6 worm cellular contexts compared by ENCODE assay signal in the genomic region with DNA sequence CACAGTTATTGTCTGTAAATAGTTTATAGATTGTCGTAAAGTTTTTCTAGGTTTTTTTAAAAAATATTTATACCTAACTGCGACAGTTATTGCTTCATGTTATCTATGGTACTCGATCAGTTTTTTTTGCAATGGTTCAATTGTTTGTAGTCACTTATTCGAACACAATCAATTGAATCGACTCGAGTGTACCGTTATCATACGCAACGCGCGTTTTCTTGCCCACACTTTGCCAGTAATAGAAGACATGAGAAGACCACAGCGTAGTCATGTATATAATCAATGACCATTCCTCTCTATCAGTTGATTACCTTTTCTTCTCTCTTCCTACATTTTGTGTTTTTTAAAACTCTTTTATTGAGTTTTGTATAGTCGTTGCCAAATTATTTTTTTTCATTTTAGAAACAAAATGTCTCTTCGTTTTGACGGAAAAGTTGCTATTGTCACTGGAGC.
TF ChIP-seq lines count a peak whose summit lies in the region.

Gene dhs-28, plus strand, starts transcription at position 403 of the 453 bp plus-strand sequence.

TF ChIP-seq in whole organism, L1 larva, 84 proteins besides CTCF, POLR2A, EP300 and RAD21 (continues in another document):
- TF ChIP-seq lir-3 (tag; optimal IDR thresholded peaks at IDR 0.05; lab: Kevin White, UChicago; ENCODE audit: poor library complexity) = no peak
- peak; percentile 30 for TF ChIP-seq nhr-19 (GFP tag; conservative IDR thresholded peaks at IDR 0.05; lab: Robert Waterston, UW)
- TF ChIP-seq lin-14 (GFP tag; optimal IDR thresholded peaks at IDR 0.05; lab: Kevin White, UChicago) = peak; percentile 18
- TF ChIP-seq ama-1 (optimal IDR thresholded peaks at IDR 0.05; lab: Kevin White, UChicago) = peak; percentile 11
- TF ChIP-seq efl-1 (optimal IDR thresholded peaks at IDR 0.05; lab: Kevin White, UChicago) = no peak
- peak in 1 of 2 experiments; percentile 17 for TF ChIP-seq efl-1 (GFP tag; optimal IDR thresholded peaks at IDR 0.05 in 1 of 2; lab: Kevin White, UChicago)
- TF ChIP-seq fkh-10 (GFP tag; optimal IDR thresholded peaks at IDR 0.05; lab: Kevin White, UChicago) = no peak
- no peak for TF ChIP-seq pax-3 (tag; optimal IDR thresholded peaks at IDR 0.05; lab: Kevin White, UChicago)
- no peak for TF ChIP-seq swsn-7 (tag; optimal IDR thresholded peaks at IDR 0.05; lab: Kevin White, UChicago)
- peak in 3 of 6 experiments; percentile 17 to 71 (median 39) for TF ChIP-seq elt-3 (tag; optimal IDR thresholded peaks at IDR 0.05; lab: Kevin White, UChicago)
- TF ChIP-seq nhr-20 (tag; optimal IDR thresholded peaks at IDR 0.05; lab: Kevin White, UChicago) = peak; percentile 57
- TF ChIP-seq ces-1 (GFP tag; optimal IDR thresholded peaks at IDR 0.05; lab: Kevin White, UChicago) = no peak
- peak in 1 of 2 experiments; percentile 68 for TF ChIP-seq lin-35 (GFP tag; optimal IDR thresholded peaks at IDR 0.05; lab: Kevin White, UChicago)
- peak; percentile 63 for TF ChIP-seq elt-2 (tag; optimal IDR thresholded peaks at IDR 0.05; lab: Kevin White, UChicago)

TF ChIP-seq in whole organism, L2 larva, 48 proteins besides CTCF, POLR2A, EP300 and RAD21 (continues in another document):
- TF ChIP-seq nhr-129 (tag; optimal IDR thresholded peaks at IDR 0.05; lab: Kevin White, UChicago) = no peak
- no peak for TF ChIP-seq lsy-2 (tag; optimal IDR thresholded peaks at IDR 0.05; lab: Kevin White, UChicago)
- no peak for TF ChIP-seq nhr-77 (tag; optimal IDR thresholded peaks at IDR 0.05; lab: Kevin White, UChicago)
- no peak for TF ChIP-seq lin-39 (tag; optimal IDR thresholded peaks at IDR 0.05; lab: Kevin White, UChicago)
- TF ChIP-seq nhr-12 (tag; optimal IDR thresholded peaks at IDR 0.05; lab: Kevin White, UChicago) = no peak
- no peak for TF ChIP-seq nhr-25 (tag; optimal IDR thresholded peaks at IDR 0.05; lab: Kevin White, UChicago)
- TF ChIP-seq Y55F3AM.14 (GFP tag; optimal IDR thresholded peaks at IDR 0.05; lab: Kevin White, UChicago) = no peak
- TF ChIP-seq nhr-11 (tag; optimal IDR thresholded peaks at IDR 0.05; lab: Kevin White, UChicago) = no peak
- TF ChIP-seq sma-3 (GFP tag; optimal IDR thresholded peaks at IDR 0.05; lab: Kevin White, UChicago) = peak; percentile 40
- TF ChIP-seq peb-1 (tag; optimal IDR thresholded peaks at IDR 0.05; lab: Kevin White, UChicago) = no peak
- TF ChIP-seq C34F6.9 (tag; optimal IDR thresholded peaks at IDR 0.05; lab: Kevin White, UChicago) = no peak
- no peak for TF ChIP-seq nhr-21 (tag; optimal IDR thresholded peaks at IDR 0.05; lab: Kevin White, UChicago)
- no peak for TF ChIP-seq mab-5 (tag; optimal IDR thresholded peaks at IDR 0.05; lab: Kevin White, UChicago)
- TF ChIP-seq sma-9 (GFP tag; optimal IDR thresholded peaks at IDR 0.05; lab: Kevin White, UChicago) = peak; percentile 68
- TF ChIP-seq sma-9 (tag; optimal IDR thresholded peaks at IDR 0.05; lab: Kevin White, UChicago) = no peak

TF ChIP-seq in whole organism, L3 larva, 47 proteins besides CTCF, POLR2A, EP300 and RAD21:
- TF ChIP-seq nfya-1 (tag; optimal IDR thresholded peaks at IDR 0.05; lab: Kevin White, UChicago; ENCODE audit: insufficient read depth) = no peak
- TF ChIP-seq pqm-1 (tag; optimal IDR thresholded peaks at IDR 0.05; lab: Kevin White, UChicago) = peak; percentile 90
- TF ChIP-seq pha-4 (tag; optimal IDR thresholded peaks at IDR 0.05; lab: Kevin White, UChicago) = peak; percentile 25
- TF ChIP-seq ztf-4 (tag; optimal IDR thresholded peaks at IDR 0.05; lab: Kevin White, UChicago) = no peak
- TF ChIP-seq mdl-1 (tag; optimal IDR thresholded peaks at IDR 0.05; lab: Kevin White, UChicago) = no peak
- TF ChIP-seq ama-1 (optimal IDR thresholded peaks at IDR 0.05; lab: Kevin White, UChicago) = peak; percentile 42
- TF ChIP-seq elt-2 (tag; optimal IDR thresholded peaks at IDR 0.05; lab: Kevin White, UChicago) = peak; percentile 90
- no peak for TF ChIP-seq daf-12 (tag; optimal IDR thresholded peaks at IDR 0.05; lab: Kevin White, UChicago)
- no peak for TF ChIP-seq fkh-2 (tag; optimal IDR thresholded peaks at IDR 0.05; lab: Kevin White, UChicago)
- no peak for TF ChIP-seq nhr-77 (tag; optimal IDR thresholded peaks at IDR 0.05; lab: Kevin White, UChicago)
- TF ChIP-seq nhr-43 (tag; optimal IDR thresholded peaks at IDR 0.05; lab: Kevin White, UChicago; ENCODE audit: poor library complexity, severe bottlenecking) = peak; percentile 15
- no peak for TF ChIP-seq ztf-11 (tag; optimal IDR thresholded peaks at IDR 0.05; lab: Kevin White, UChicago)
- no peak for TF ChIP-seq nhr-237 (tag; optimal IDR thresholded peaks at IDR 0.05; lab: Kevin White, UChicago)
- no peak for TF ChIP-seq sea-2 (GFP tag; optimal IDR thresholded peaks at IDR 0.05; lab: Kevin White, UChicago)
- TF ChIP-seq aly-2 (tag; optimal IDR thresholded peaks at IDR 0.05; lab: Kevin White, UChicago) = no peak

TF ChIP-seq in whole organism, L4 larva, 104 proteins besides CTCF, POLR2A, EP300 and RAD21 (continues in another document):
- TF ChIP-seq lin-15B (tag; optimal IDR thresholded peaks at IDR 0.05; lab: Kevin White, UChicago) = no peak
- TF ChIP-seq hlh-30 (tag; optimal IDR thresholded peaks at IDR 0.05; lab: Kevin White, UChicago; ENCODE audit: insufficient read depth) = peak; percentile 82
- TF ChIP-seq aha-1 (tag; lab: Kevin White, UChicago) = peak; percentile 87
- TF ChIP-seq duxl-1 (tag; optimal IDR thresholded peaks at IDR 0.05; lab: Kevin White, UChicago; ENCODE audit: poor library complexity) = no peak
- no peak for TF ChIP-seq nhr-11 (tag; optimal IDR thresholded peaks at IDR 0.05; lab: Kevin White, UChicago)
- TF ChIP-seq mdl-1 (tag; optimal IDR thresholded peaks at IDR 0.05; lab: Kevin White, UChicago) = peak in 1 of 2 experiments; percentile 60
- TF ChIP-seq daf-16 (GFP tag; optimal IDR thresholded peaks at IDR 0.05; lab: Kevin White, UChicago) = no peak
- peak; percentile 96 for TF ChIP-seq daf-16 (tag; optimal IDR thresholded peaks at IDR 0.05; lab: Kevin White, UChicago)
- TF ChIP-seq T20F7.1 (GFP tag; optimal IDR thresholded peaks at IDR 0.05; lab: Kevin White, UChicago) = peak; percentile 30
- peak; percentile 42 for TF ChIP-seq nhr-10 (tag; optimal IDR thresholded peaks at IDR 0.05; lab: Kevin White, UChicago)
- peak; percentile 20 for TF ChIP-seq jun-1 (tag; optimal IDR thresholded peaks at IDR 0.05; lab: Kevin White, UChicago)
- no peak for TF ChIP-seq tra-1 (GFP tag; IDR thresholded peaks at IDR 0.05; lab: Robert Waterston, UW)
- TF ChIP-seq pqm-1 (tag; optimal IDR thresholded peaks at IDR 0.05; lab: Kevin White, UChicago) = peak; percentile 44
- peak; percentile 98 for TF ChIP-seq nhr-28 (tag; optimal IDR thresholded peaks at IDR 0.05; lab: Kevin White, UChicago)
- TF ChIP-seq nhr-48 (tag; optimal IDR thresholded peaks at IDR 0.05; lab: Kevin White, UChicago) = peak; percentile 71
- TF ChIP-seq hlh-11 (tag; optimal IDR thresholded peaks at IDR 0.05; lab: Kevin White, UChicago) = peak; percentile 71

TF ChIP-seq in whole organism, late embryonic, 69 proteins besides CTCF, POLR2A, EP300 and RAD21:
- TF ChIP-seq nfya-1 (tag; optimal IDR thresholded peaks at IDR 0.05; lab: Kevin White, UChicago) (no peak), fax-1 (tag; optimal IDR thresholded peaks at IDR 0.05; lab: Kevin White, UChicago) (no peak), elt-2 (tag; optimal IDR thresholded peaks at IDR 0.05; lab: Kevin White, UChicago) (peak; percentile 56)
TF ChIP-seq in whole organism, late embryonic: peak in this region for 1.

TF ChIP-seq in whole organism, young adult, 124 proteins besides CTCF, POLR2A, EP300 and RAD21 (continues in another document):
- no peak for TF ChIP-seq hrde-1 (tag; optimal IDR thresholded peaks at IDR 0.05; lab: Kevin White, UChicago; ENCODE audit: borderline replicate concordance)
- no peak for TF ChIP-seq lin-35 (GFP tag; optimal IDR thresholded peaks at IDR 0.05; lab: Kevin White, UChicago)
- TF ChIP-seq lir-1 (GFP tag; conservative IDR thresholded peaks at IDR 0.05; lab: Robert Waterston, UW) = no peak
- TF ChIP-seq sptf-2 (GFP tag; optimal IDR thresholded peaks at IDR 0.05; lab: Kevin White, UChicago) = no peak
- TF ChIP-seq ztf-22 (GFP tag; optimal IDR thresholded peaks at IDR 0.05; lab: Kevin White, UChicago) = no peak
- no peak for TF ChIP-seq K12H6.12 (tag; optimal IDR thresholded peaks at IDR 0.05; lab: Kevin White, UChicago)
- no peak for TF ChIP-seq sdz-38 (tag; optimal IDR thresholded peaks at IDR 0.05; lab: Kevin White, UChicago)
- TF ChIP-seq nhr-80 (tag; optimal IDR thresholded peaks at IDR 0.05; lab: Kevin White, UChicago) = peak; percentile 85
- TF ChIP-seq F23B12.7 (tag; optimal IDR thresholded peaks at IDR 0.05; lab: Kevin White, UChicago; ENCODE audit: insufficient read depth) = no peak
- TF ChIP-seq B0035.1 (tag; optimal IDR thresholded peaks at IDR 0.05; lab: Kevin White, UChicago) = no peak
- TF ChIP-seq pha-4 (tag; optimal IDR thresholded peaks at IDR 0.05; lab: Kevin White, UChicago) = no peak
- TF ChIP-seq cebp-1 (GFP tag; IDR thresholded peaks at IDR 0.05; lab: Robert Waterston, UW) = no peak
- peak; percentile 27 for TF ChIP-seq cebp-1 (tag; optimal IDR thresholded peaks at IDR 0.05; lab: Kevin White, UChicago)
- no peak for TF ChIP-seq K11D2.4 (GFP tag; IDR thresholded peaks at IDR 0.05; lab: Robert Waterston, UW)
- no peak for TF ChIP-seq lin-54 (GFP tag; optimal IDR thresholded peaks at IDR 0.05; lab: Kevin White, UChicago)
- peak; percentile 6 for TF ChIP-seq unc-62 (GFP tag; optimal IDR thresholded peaks at IDR 0.05; lab: Kevin White, UChicago)
- no peak for TF ChIP-seq F49E8.2 (tag; optimal IDR thresholded peaks at IDR 0.05; lab: Kevin White, UChicago; ENCODE audit: insufficient read depth)
- TF ChIP-seq Y67H2A.10 (GFP tag; conservative IDR thresholded peaks at IDR 0.05; lab: Robert Waterston, UW) = no peak
- TF ChIP-seq ztf-28 (GFP tag; IDR thresholded peaks at IDR 0.05; lab: Robert Waterston, UW) = no peak
- no peak for TF ChIP-seq F22D6.2 (tag; optimal IDR thresholded peaks at IDR 0.05; lab: Kevin White, UChicago)
- no peak for TF ChIP-seq unc-130 (GFP tag; optimal IDR thresholded peaks at IDR 0.05; lab: Kevin White, UChicago)
- TF ChIP-seq lsy-27 (tag; optimal IDR thresholded peaks at IDR 0.05; lab: Kevin White, UChicago; ENCODE audit: borderline replicate concordance, insufficient read depth) = no peak
- no peak for TF ChIP-seq nhr-179 (tag; optimal IDR thresholded peaks at IDR 0.05; lab: Kevin White, UChicago)
- no peak for TF ChIP-seq nhr-90 (tag; optimal IDR thresholded peaks at IDR 0.05; lab: Kevin White, UChicago)
- no peak for TF ChIP-seq egl-18 (GFP tag; IDR thresholded peaks at IDR 0.05; lab: Robert Waterston, UW)
- no peak for TF ChIP-seq pbrm-1 (GFP tag; IDR thresholded peaks at IDR 0.05; lab: Robert Waterston, UW)
- peak; percentile 23 for TF ChIP-seq tbp1 (GFP tag; optimal IDR thresholded peaks at IDR 0.05; lab: Kevin White, UChicago)
- no peak for TF ChIP-seq ceh-91 (GFP tag; IDR thresholded peaks at IDR 0.05; lab: Robert Waterston, UW)
- TF ChIP-seq fkh-3 (tag; optimal IDR thresholded peaks at IDR 0.05; lab: Kevin White, UChicago) = no peak
- no peak for TF ChIP-seq Y53G8AR.9 (GFP tag; conservative IDR thresholded peaks at IDR 0.05; lab: Robert Waterston, UW)
- no peak for TF ChIP-seq ceh-58 (GFP tag; IDR thresholded peaks at IDR 0.05; lab: Robert Waterston, UW)
